Worm (Caenorhabditis elegans) whole organism, L1 larva: Measurements from ENCODE around the gene K09G1.1.

Experiments used
- blmp-1 ChIP-seq: fragments of 150-350 bp; optimal IDR thresholded peaks from 2 replicates; lab custom pipeline; 2014; ENCODE audit warnings: missing biosample characterization, missing genetic modification characterization
- ceh-63 ChIP-seq: fragments of 200-800 bp; sonication (Bioruptor generic); optimal IDR thresholded peaks from 2 replicates; lab custom pipeline; 2018; ENCODE audit warnings: mild to moderate bottlenecking, missing genetic modification characterization, missing compliant biosample characterization
- dpl-1 ChIP-seq, 3 experiments: fragments of 150-350 bp in 2 of 3; sonication (generic microtip) in 1 of 3; optimal IDR thresholded peaks; 2 replicates each; lab custom pipeline; 2014 to 2017; ENCODE audit warnings: missing biosample characterization in 3 of 3, missing genetic modification characterization in 3 of 3, missing genetic modification reagents in 3 of 3
- elt-3 ChIP-seq, 6 experiments: fragments of 150-350 bp in 1 of 6; sonication (generic microtip); optimal IDR thresholded peaks; 2 replicates each; lab custom pipeline; 2017 to 2018; ENCODE audit warnings: missing biosample characterization in 6 of 6, missing genetic modification characterization in 6 of 6, inconsistent platforms in 1 of 6
- fos-1 ChIP-seq: fragments of 150-350 bp; optimal IDR thresholded peaks from 2 replicates; lab custom pipeline; 2014; ENCODE audit warnings: missing biosample characterization, missing genetic modification characterization
- hlh-17 ChIP-seq: fragments of 200-800 bp; sonication (Bioruptor generic); optimal IDR thresholded peaks from 2 replicates; lab custom pipeline; 2018; ENCODE audit warnings: missing genetic modification characterization, mild to moderate bottlenecking, missing compliant biosample characterization, moderate library complexity, borderline replicate concordance
- lin-13 ChIP-seq: fragments of 150-350 bp; optimal IDR thresholded peaks from 2 replicates; lab custom pipeline; 2014; ENCODE audit warnings: missing biosample characterization, missing genetic modification reagents, missing genetic modification characterization
- mdl-1 ChIP-seq, 2 experiments: fragments of 150-350 bp; optimal IDR thresholded peaks; 2 replicates each; lab custom pipeline; 2014 to 2017; ENCODE audit warnings: missing biosample characterization in 2 of 2, missing genetic modification characterization in 2 of 2, inconsistent platforms in 1 of 2
- mep-1 ChIP-seq: fragments of 150-350 bp; optimal IDR thresholded peaks from 2 replicates; lab custom pipeline; 2014; ENCODE audit warnings: missing biosample characterization, missing genetic modification characterization
- nhr-20 ChIP-seq: sonication (generic microtip); optimal IDR thresholded peaks from 2 replicates; lab custom pipeline; 2016; ENCODE audit warnings: mild to moderate bottlenecking, missing genetic modification characterization, missing compliant biosample characterization
- sox-4 ChIP-seq: sonication (generic microtip); optimal IDR thresholded peaks from 2 replicates; lab custom pipeline; 2016; ENCODE audit warnings: missing genetic modification characterization, missing compliant biosample characterization
- unc-130 ChIP-seq: fragments of 150-350 bp; optimal IDR thresholded peaks from 2 replicates; lab custom pipeline; 2017; ENCODE audit warnings: missing biosample characterization, missing genetic modification characterization, inconsistent platforms
- vab-15 ChIP-seq: sonication (generic microtip); optimal IDR thresholded peaks from 2 replicates; lab custom pipeline; 2017; ENCODE audit warnings: missing genotype, mild to moderate bottlenecking, missing genetic modification characterization, missing compliant biosample characterization
- zag-1 ChIP-seq: fragments of 150-350 bp; optimal IDR thresholded peaks from 2 replicates; lab custom pipeline; 2014; ENCODE audit warnings: missing biosample characterization, missing genetic modification characterization

DNA sequence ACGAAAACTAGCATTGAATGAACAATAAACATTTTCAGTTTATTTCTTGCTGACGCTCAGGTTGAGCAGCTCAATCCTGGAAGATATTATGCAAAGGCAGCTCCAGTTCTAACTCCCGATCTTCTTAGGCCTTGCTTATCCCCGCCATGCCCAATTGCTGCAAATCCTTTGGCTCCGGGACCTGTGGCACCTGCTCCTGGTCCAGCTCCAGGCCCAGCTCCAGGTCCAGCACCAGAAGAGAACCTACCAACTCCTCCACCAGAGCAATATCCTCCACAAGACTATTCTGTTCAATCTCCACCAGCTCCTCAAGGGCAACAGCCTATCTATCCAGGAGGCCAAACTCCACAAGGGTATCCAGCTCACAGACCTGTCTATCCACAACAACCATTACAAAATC, 32.8 kb downstream of the K09G1.1 start:
- TF ChIP-seq hlh-17 (GFP tag; lab: Kevin White, UChicago), result no peak
- TF ChIP-seq zag-1 (tag; lab: Kevin White, UChicago), result no peak
- TF ChIP-seq fos-1 (tag; lab: Kevin White, UChicago), result no peak
- TF ChIP-seq sox-4 (tag; lab: Kevin White, UChicago), result no peak
- TF ChIP-seq blmp-1 (tag; lab: Kevin White, UChicago), result no peak
- TF ChIP-seq vab-15 (tag; lab: Kevin White, UChicago), result no peak
- TF ChIP-seq elt-3 (tag; optimal IDR thresholded peaks at IDR 0.05; lab: Kevin White, UChicago), result no peak
- TF ChIP-seq mep-1 (tag; lab: Kevin White, UChicago), result no peak
- TF ChIP-seq unc-130, result no peak
- TF ChIP-seq lin-13 (GFP tag; lab: Kevin White, UChicago), result no peak
- no peak for TF ChIP-seq dpl-1 (GFP tag; optimal IDR thresholded peaks at IDR 0.05; lab: Kevin White, UChicago)
- TF ChIP-seq nhr-20 (tag; lab: Kevin White, UChicago), result no peak
- TF ChIP-seq mdl-1 (tag; optimal IDR thresholded peaks at IDR 0.05; lab: Kevin White, UChicago), result no peak
- no peak for TF ChIP-seq ceh-63 (GFP tag; lab: Kevin White, UChicago)
